Worm (Caenorhabditis elegans) whole organism, late embryonic: ENCODE measurements around the gene ZC84.1.

Source experiments
- ama-1 ChIP-seq: fragments of 150-350 bp; optimal IDR thresholded peaks from 2 replicates; lab custom pipeline; 2014
- ceh-31 ChIP-seq: sonication (generic microtip); optimal IDR thresholded peaks from 2 replicates; lab custom pipeline; 2016; ENCODE audit warnings: missing genetic modification characterization, missing compliant biosample characterization
- ceh-9 ChIP-seq: sonication (generic microtip); optimal IDR thresholded peaks from 2 replicates; lab custom pipeline; 2016; ENCODE audit warnings: mild to moderate bottlenecking, missing genetic modification characterization, inconsistent platforms, missing compliant biosample characterization
- dve-1 ChIP-seq: sonication (generic microtip); optimal IDR thresholded peaks from 2 replicates; lab custom pipeline; 2017; ENCODE audit warnings: antibody characterized with exemption, mild to moderate bottlenecking, missing genetic modification characterization, missing compliant biosample characterization
- elt-2 ChIP-seq: sonication (generic microtip); optimal IDR thresholded peaks from 2 replicates; lab custom pipeline; 2016; ENCODE audit warnings: missing genetic modification reagents, missing genetic modification characterization, missing compliant biosample characterization
- fkh-10 ChIP-seq: fragments of 150-350 bp; optimal IDR thresholded peaks from 2 replicates; lab custom pipeline; 2014; ENCODE audit warnings: missing biosample characterization, missing genetic modification reagents, missing genetic modification characterization
- hlh-8 ChIP-seq: sonication (generic microtip); optimal IDR thresholded peaks from 2 replicates; lab custom pipeline; 2016; ENCODE audit warnings: missing genotype, missing genetic modification characterization, missing compliant biosample characterization
- lin-11 ChIP-seq: fragments of 200-800 bp; sonication (Bioruptor generic); optimal IDR thresholded peaks from 2 replicates; lab custom pipeline; 2018; ENCODE audit warnings: mild to moderate bottlenecking, missing genetic modification characterization, missing compliant biosample characterization
- pag-3 ChIP-seq: sonication (generic microtip); optimal IDR thresholded peaks from 2 replicates; lab custom pipeline; 2016; ENCODE audit warnings: missing compliant biosample characterization, missing genetic modification characterization, borderline replicate concordance
- sox-4 ChIP-seq: sonication (generic microtip); optimal IDR thresholded peaks from 2 replicates; lab custom pipeline; 2017; ENCODE audit warnings: mild to moderate bottlenecking, missing genetic modification characterization, inconsistent platforms, missing compliant biosample characterization
- syd-9 ChIP-seq: sonication (generic microtip); optimal IDR thresholded peaks from 2 replicates; lab custom pipeline; 2016; ENCODE audit warnings: mild to moderate bottlenecking, missing genetic modification characterization, moderate library complexity, missing compliant biosample characterization
- unc-3 ChIP-seq, 2 experiments: fragments of 200-800 bp in 1 of 2; sonication (Bioruptor generic) in 1 of 2; sonication (generic microtip) in 1 of 2; conservative IDR thresholded peaks in 1 of 2; optimal IDR thresholded peaks in 1 of 2; 2 replicates each; pipeline versions ENCODE4 v1.3.6 to Lab custom; 2016 to 2022; ENCODE audit warnings: missing compliant biosample characterization in 2 of 2, missing genetic modification characterization in 2 of 2, missing genetic modification reagents in 1 of 2

DNA sequence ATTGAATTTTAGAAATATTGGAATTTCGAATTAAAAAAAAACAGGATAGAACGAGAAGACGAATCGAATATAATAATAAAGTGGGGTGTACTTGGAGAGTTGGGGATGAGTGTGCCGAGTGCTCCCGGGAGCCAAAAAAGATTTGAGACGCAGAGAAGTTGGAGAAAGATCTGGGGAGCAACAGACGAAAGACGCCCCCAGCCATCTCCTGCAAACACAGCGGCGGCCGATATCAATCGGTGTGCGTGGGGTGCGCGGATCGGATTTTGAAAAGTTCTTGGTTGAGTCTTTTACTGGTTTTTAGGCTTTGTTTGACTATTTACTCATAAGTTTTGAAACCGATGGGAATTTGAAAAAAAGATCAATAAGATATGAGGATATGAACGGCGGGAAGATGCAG lies 52.3 kb downstream of the ZC84.1 start, which contains the start of gene nhl-1:
- no peak for TF ChIP-seq dve-1
- no peak for TF ChIP-seq ama-1 (lab: Kevin White, UChicago)
- TF ChIP-seq pag-3 (tag; lab: Kevin White, UChicago) = no peak
- TF ChIP-seq ceh-9 (tag; lab: Kevin White, UChicago) = no peak
- no peak for TF ChIP-seq sox-4 (tag; lab: Kevin White, UChicago)
- TF ChIP-seq syd-9 (tag; lab: Kevin White, UChicago) = no peak
- no peak for TF ChIP-seq elt-2 (tag; lab: Kevin White, UChicago)
- no peak for TF ChIP-seq ceh-31
- no peak for TF ChIP-seq lin-11 (tag; lab: Kevin White, UChicago)
- TF ChIP-seq unc-3 (GFP tag; conservative IDR thresholded peaks at IDR 0.05; lab: Robert Waterston, UW) = no peak
- TF ChIP-seq unc-3 (tag; optimal IDR thresholded peaks at IDR 0.05; lab: Kevin White, UChicago) = no peak
- no peak for TF ChIP-seq hlh-8 (tag; lab: Kevin White, UChicago)
- no peak for TF ChIP-seq fkh-10 (GFP tag; lab: Kevin White, UChicago)
